Worm (Caenorhabditis elegans) whole organism, L1 larva: ENCODE measurements around the gene cdkl-1.
"Not testable (repeated sequence)": the region's sequence is repeated elsewhere in the genome, so short reads cannot be mapped to it uniquely, and the experiment has no call there.

Experiments used
- C04F5.9 ChIP-seq: sonication (generic microtip); optimal IDR thresholded peaks from 2 replicates; lab custom pipeline; 2016; ENCODE audit warnings: missing genetic modification characterization, missing compliant biosample characterization
- ama-1 ChIP-seq: fragments of 150-350 bp; optimal IDR thresholded peaks from 2 replicates; lab custom pipeline; 2014
- fos-1 ChIP-seq: fragments of 150-350 bp; optimal IDR thresholded peaks from 2 replicates; lab custom pipeline; 2014; ENCODE audit warnings: missing biosample characterization, missing genetic modification characterization
- mep-1 ChIP-seq: fragments of 150-350 bp; optimal IDR thresholded peaks from 2 replicates; lab custom pipeline; 2014; ENCODE audit warnings: missing biosample characterization, missing genetic modification characterization
- nhr-11 ChIP-seq: fragments of 150-350 bp; optimal IDR thresholded peaks from 2 replicates; lab custom pipeline; 2014; ENCODE audit warnings: missing biosample characterization, missing genetic modification characterization
- nhr-76 ChIP-seq: sonication (generic microtip); optimal IDR thresholded peaks from 2 replicates; lab custom pipeline; 2017; ENCODE audit warnings: missing biosample characterization, missing genetic modification characterization
- skn-1 ChIP-seq: fragments of 150-350 bp; optimal IDR thresholded peaks from 2 replicates; lab custom pipeline; 2014; ENCODE audit warnings: missing biosample characterization, missing genetic modification characterization
- tlp-1 ChIP-seq: fragments of 150-350 bp; optimal IDR thresholded peaks from 2 replicates; lab custom pipeline; 2014; ENCODE audit warnings: missing biosample characterization, missing genetic modification characterization
- vab-15 ChIP-seq: sonication (generic microtip); optimal IDR thresholded peaks from 2 replicates; lab custom pipeline; 2017; ENCODE audit warnings: missing genotype, mild to moderate bottlenecking, missing genetic modification characterization, missing compliant biosample characterization

DNA sequence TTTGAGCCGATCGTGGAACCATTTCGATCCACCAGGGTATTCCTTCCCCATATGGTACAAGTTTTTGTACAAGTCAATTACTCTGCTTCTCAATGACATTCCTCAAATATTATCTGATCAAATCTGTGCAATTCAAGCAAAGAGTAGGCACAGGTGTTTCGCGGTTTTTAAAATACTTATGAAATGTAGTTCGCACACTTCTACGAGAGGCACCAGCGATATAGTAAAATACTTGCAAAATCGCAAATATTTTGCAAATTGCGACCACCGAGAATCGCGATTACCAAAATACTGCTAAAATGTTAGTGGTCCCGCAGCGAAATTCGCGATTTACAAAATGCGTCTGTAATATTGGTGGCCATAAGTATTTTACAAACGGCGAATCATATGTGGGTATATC is 10.9 kb downstream of the cdkl-1 start, which contains the start of gene Y42A5A.5:
- not testable (repeated sequence) for TF ChIP-seq tlp-1 (tag; lab: Kevin White, UChicago); skn-1 (tag; lab: Kevin White, UChicago); nhr-76 (tag; lab: Kevin White, UChicago); vab-15; nhr-11 (tag; lab: Kevin White, UChicago); mep-1 (tag; lab: Kevin White, UChicago); fos-1 (tag; lab: Kevin White, UChicago); ama-1 (lab: Kevin White, UChicago); C04F5.9 (tag; lab: Kevin White, UChicago)
